Worm (Caenorhabditis elegans): ENCODE results near the gene C49F5.3.

Gene C49F5.3

ce11 chrX:11946788-11947463 is 36.5 kb downstream of the C49F5.3 start, which contains the start of gene nfya-1:
nfya-1 (minus strand) TSS chrX:11946838.
- TF ChIP-seq med-1 (GFP tag; optimal IDR thresholded peaks at IDR 0.05; ENCODE audit: insufficient read depth): no peak
- TF ChIP-seq ztf-29 (GFP tag; IDR thresholded peaks at IDR 0.05): no peak
- TF ChIP-seq flt-1 (GFP tag; IDR thresholded peaks at IDR 0.05): no peak
- TF ChIP-seq ztf-23 (GFP tag; IDR thresholded peaks at IDR 0.05): no peak
- TF ChIP-seq cog-1 (tag; optimal IDR thresholded peaks at IDR 0.05): peak; percentile 32
- TF ChIP-seq T22C8.4 (GFP tag; IDR thresholded peaks at IDR 0.05): peak; percentile 78

DNA sequence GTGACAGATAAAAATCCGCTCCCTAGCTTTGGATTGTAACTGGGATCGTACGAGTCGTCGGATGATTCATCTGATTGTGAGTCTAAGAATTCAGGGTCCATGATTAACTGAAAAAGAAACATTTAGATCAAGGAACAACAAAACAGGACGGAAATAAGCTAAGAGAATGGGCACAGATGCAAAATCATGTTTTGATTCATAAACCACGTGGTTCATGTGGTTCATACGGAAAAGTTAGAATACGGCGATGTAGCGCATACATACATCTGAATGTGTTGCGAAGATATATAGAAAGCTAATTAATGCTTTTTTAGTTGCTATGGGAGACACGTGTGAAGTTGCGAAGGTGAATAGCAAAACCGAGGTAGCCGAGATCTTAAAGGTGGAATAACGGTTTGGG is 41.5 kb downstream of the C49F5.3 start, which contains the start of gene F55G7.3:
Gene F55G7.3 (minus strand): TSS at position 101 of the 400 bp plus-strand sequence.
- no peak for TF ChIP-seq tab-1 (GFP tag; IDR thresholded peaks at IDR 0.05)
- TF ChIP-seq ztf-29 (GFP tag; IDR thresholded peaks at IDR 0.05): no peak
- TF ChIP-seq med-1 (GFP tag; optimal IDR thresholded peaks at IDR 0.05; ENCODE audit: insufficient read depth): no peak
- no peak for TF ChIP-seq T22C8.4 (GFP tag; IDR thresholded peaks at IDR 0.05)
- no peak for TF ChIP-seq ztf-23 (GFP tag; IDR thresholded peaks at IDR 0.05)
- TF ChIP-seq klf-2 (GFP tag; conservative IDR thresholded peaks at IDR 0.05): no peak
- no peak for TF ChIP-seq ref-1 (GFP tag; conservative IDR thresholded peaks at IDR 0.05)
- no peak for TF ChIP-seq flt-1 (GFP tag; IDR thresholded peaks at IDR 0.05)

DNA sequence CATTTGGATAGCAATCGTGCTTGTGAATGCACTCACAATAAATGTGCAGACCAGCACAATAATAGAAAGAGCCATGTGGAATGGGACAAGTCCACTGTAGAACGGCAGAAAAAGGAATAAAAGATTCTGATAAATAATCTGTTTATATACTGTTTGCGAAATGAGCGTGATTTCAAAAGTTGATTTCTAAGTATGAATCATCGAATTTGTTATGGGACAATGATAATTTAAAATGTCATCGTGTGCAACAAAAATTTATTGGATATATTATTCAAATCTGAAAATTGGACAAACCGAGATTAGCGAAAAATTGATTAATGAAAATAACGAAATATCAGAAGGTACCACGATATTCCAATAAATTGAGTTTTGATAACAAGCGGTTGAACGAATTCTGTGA is 44.6 kb downstream of the C49F5.3 start, which contains the start of gene F55G7.5:
Gene F55G7.5 (minus strand): TSS at position 101 of the 400 bp plus-strand sequence.
- TF ChIP-seq tab-1 (GFP tag; IDR thresholded peaks at IDR 0.05): no peak
- TF ChIP-seq ztf-23 (GFP tag; IDR thresholded peaks at IDR 0.05): no peak
- no peak for TF ChIP-seq med-1 (GFP tag; optimal IDR thresholded peaks at IDR 0.05; ENCODE audit: insufficient read depth)
- TF ChIP-seq T22C8.4 (GFP tag; IDR thresholded peaks at IDR 0.05): no peak
- TF ChIP-seq klf-2 (GFP tag; conservative IDR thresholded peaks at IDR 0.05): no peak
- TF ChIP-seq flt-1 (GFP tag; IDR thresholded peaks at IDR 0.05): no peak
- TF ChIP-seq ref-1 (GFP tag; conservative IDR thresholded peaks at IDR 0.05): no peak
- TF ChIP-seq ztf-29 (GFP tag; IDR thresholded peaks at IDR 0.05): no peak
- no peak for TF ChIP-seq cog-1 (tag; optimal IDR thresholded peaks at IDR 0.05)

DNA sequence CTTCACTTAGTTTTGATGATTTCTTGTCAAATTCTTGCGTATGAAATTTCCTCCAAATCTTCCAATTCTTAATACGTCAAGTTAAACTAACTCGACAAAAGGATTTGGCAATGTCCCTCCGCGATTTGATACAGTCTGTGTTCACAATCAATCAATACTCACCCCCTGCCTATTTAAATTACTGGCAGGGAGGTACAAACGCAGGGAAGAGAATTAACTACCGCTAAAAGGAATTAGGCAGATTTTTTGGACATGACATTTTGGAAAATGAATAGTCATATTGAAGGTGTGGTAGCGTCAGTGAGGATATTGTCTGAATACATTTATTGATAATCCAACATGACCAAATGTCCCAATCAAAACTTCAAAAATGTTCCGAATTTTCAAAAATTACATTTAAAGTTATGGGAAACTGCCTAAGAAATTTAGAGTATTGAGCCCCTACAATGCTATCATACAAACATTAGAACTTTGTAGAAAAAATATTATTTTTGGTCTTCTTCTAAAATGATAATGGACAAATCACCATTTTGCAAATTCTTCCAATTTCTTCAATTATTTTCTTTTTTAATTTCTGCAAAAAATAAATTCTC is 46.0 kb downstream of the C49F5.3 start:
- TF ChIP-seq ztf-29 (GFP tag; IDR thresholded peaks at IDR 0.05) (no peak), ref-1 (GFP tag; conservative IDR thresholded peaks at IDR 0.05) (peak; percentile 48), tab-1 (GFP tag; IDR thresholded peaks at IDR 0.05) (peak; percentile 74; the same call in 1 of the 2 replicates), T22C8.4 (GFP tag; IDR thresholded peaks at IDR 0.05) (peak; percentile 100), flt-1 (GFP tag; IDR thresholded peaks at IDR 0.05) (peak; percentile 90), med-1 (GFP tag; optimal IDR thresholded peaks at IDR 0.05; ENCODE audit: insufficient read depth) (peak; percentile 64), klf-2 (GFP tag; conservative IDR thresholded peaks at IDR 0.05) (peak; percentile 67), cog-1 (tag; optimal IDR thresholded peaks at IDR 0.05) (peak; percentile 95), ztf-23 (GFP tag; IDR thresholded peaks at IDR 0.05) (peak; percentile 86)

ce11 chrX:11934933-11935332 is 48.5 kb downstream of the C49F5.3 start:
- peak; percentile 72 for TF ChIP-seq ref-1 (GFP tag; conservative IDR thresholded peaks at IDR 0.05)
- TF ChIP-seq tab-1 (GFP tag; IDR thresholded peaks at IDR 0.05): peak; percentile 90
- TF ChIP-seq ztf-23 (GFP tag; IDR thresholded peaks at IDR 0.05): peak; percentile 85
- peak; percentile 69 for TF ChIP-seq cog-1 (tag; optimal IDR thresholded peaks at IDR 0.05)
- peak; percentile 92 for TF ChIP-seq flt-1 (GFP tag; IDR thresholded peaks at IDR 0.05)
- TF ChIP-seq ztf-29 (GFP tag; IDR thresholded peaks at IDR 0.05): 0 out of 2 replicates have a peak, but pooled peaks have one; percentile 58
- peak; percentile 41 for TF ChIP-seq med-1 (GFP tag; optimal IDR thresholded peaks at IDR 0.05; ENCODE audit: insufficient read depth)
- peak; percentile 63; the same call in 1 of the 2 replicates for TF ChIP-seq T22C8.4 (GFP tag; IDR thresholded peaks at IDR 0.05)
- TF ChIP-seq klf-2 (GFP tag; conservative IDR thresholded peaks at IDR 0.05): peak; percentile 79

ce11 chrX:11933547-11933946 is 49.9 kb downstream of the C49F5.3 start:
- no peak for TF ChIP-seq med-1 (GFP tag; optimal IDR thresholded peaks at IDR 0.05; ENCODE audit: insufficient read depth)
- no peak for TF ChIP-seq ztf-29 (GFP tag; IDR thresholded peaks at IDR 0.05)
- TF ChIP-seq tab-1 (GFP tag; IDR thresholded peaks at IDR 0.05): 0 out of 2 replicates have a peak, but pooled peaks have one; percentile 32
- no peak for TF ChIP-seq ztf-23 (GFP tag; IDR thresholded peaks at IDR 0.05)
- no peak for TF ChIP-seq cog-1 (tag; optimal IDR thresholded peaks at IDR 0.05)
- no peak for TF ChIP-seq klf-2 (GFP tag; conservative IDR thresholded peaks at IDR 0.05)
- no peak for TF ChIP-seq T22C8.4 (GFP tag; IDR thresholded peaks at IDR 0.05)
- 0 out of 2 replicates have a peak, but pooled peaks have one; percentile 32 for TF ChIP-seq flt-1 (GFP tag; IDR thresholded peaks at IDR 0.05)
- no peak for TF ChIP-seq ref-1 (GFP tag; conservative IDR thresholded peaks at IDR 0.05)
